Worm (Caenorhabditis elegans) whole organism, late embryonic: ENCODE results near the gene dcap-1.

Source experiments
- C08G9.2 ChIP-seq: sonication (generic microtip); optimal IDR thresholded peaks from 2 replicates; lab custom pipeline; 2016; ENCODE audit warnings: mild to moderate bottlenecking, missing genetic modification characterization, moderate library complexity, missing compliant biosample characterization
- K02D7.2 ChIP-seq: sonication (generic microtip); optimal IDR thresholded peaks from 2 replicates; lab custom pipeline; 2017; ENCODE audit warnings: mild to moderate bottlenecking, missing genetic modification characterization, missing compliant biosample characterization
- K09A11.1 ChIP-seq: sonication (generic microtip); optimal IDR thresholded peaks from 2 replicates; lab custom pipeline; 2017; ENCODE audit warnings: antibody characterized with exemption, mild to moderate bottlenecking, missing genetic modification characterization, missing compliant biosample characterization; ENCODE audit not compliant: insufficient read depth
- T23F11.4 ChIP-seq: fragments of 200-800 bp; sonication (Bioruptor generic); optimal IDR thresholded peaks from 2 replicates; lab custom pipeline; 2018; ENCODE audit warnings: mild to moderate bottlenecking, missing genetic modification characterization, missing compliant biosample characterization
- Y22D7AL.16 ChIP-seq: sonication (generic microtip); optimal IDR thresholded peaks from 2 replicates; lab custom pipeline; 2016; ENCODE audit warnings: missing genetic modification characterization, missing compliant biosample characterization
- ahr-1 ChIP-seq: sonication (generic microtip); optimal IDR thresholded peaks from 2 replicates; lab custom pipeline; 2016; ENCODE audit warnings: missing genetic modification characterization, missing compliant biosample characterization
- ceh-18 ChIP-seq: sonication (generic microtip); optimal IDR thresholded peaks from 2 replicates; lab custom pipeline; 2016; ENCODE audit warnings: missing genetic modification characterization, missing compliant biosample characterization
- ceh-19 ChIP-seq: fragments of 200-800 bp; sonication (Bioruptor generic); optimal IDR thresholded peaks from 2 replicates; lab custom pipeline; 2018; ENCODE audit warnings: mild to moderate bottlenecking, missing genetic modification characterization, missing compliant biosample characterization
- ceh-2 ChIP-seq: sonication (generic microtip); optimal IDR thresholded peaks from 2 replicates; lab custom pipeline; 2016; ENCODE audit warnings: missing genotype, missing genetic modification characterization, missing compliant biosample characterization
- ceh-24 ChIP-seq: sonication (generic microtip); optimal IDR thresholded peaks from 2 replicates; lab custom pipeline; 2016; ENCODE audit warnings: mild to moderate bottlenecking, missing genetic modification characterization, missing compliant biosample characterization
- ceh-31 ChIP-seq: sonication (generic microtip); optimal IDR thresholded peaks from 2 replicates; lab custom pipeline; 2016; ENCODE audit warnings: missing genetic modification characterization, missing compliant biosample characterization
- ceh-9 ChIP-seq: sonication (generic microtip); optimal IDR thresholded peaks from 2 replicates; lab custom pipeline; 2016; ENCODE audit warnings: mild to moderate bottlenecking, missing genetic modification characterization, inconsistent platforms, missing compliant biosample characterization
- che-1 ChIP-seq: sonication (generic microtip); optimal IDR thresholded peaks from 2 replicates; lab custom pipeline; 2016; ENCODE audit warnings: mild to moderate bottlenecking, missing genetic modification characterization, missing compliant biosample characterization
- dve-1 ChIP-seq: sonication (generic microtip); optimal IDR thresholded peaks from 2 replicates; lab custom pipeline; 2017; ENCODE audit warnings: antibody characterized with exemption, mild to moderate bottlenecking, missing genetic modification characterization, missing compliant biosample characterization
- ets-4 ChIP-seq: sonication (generic microtip); optimal IDR thresholded peaks from 2 replicates; lab custom pipeline; 2016; ENCODE audit warnings: missing genetic modification characterization, missing compliant biosample characterization
- eyg-1 ChIP-seq: sonication (generic microtip); optimal IDR thresholded peaks from 2 replicates; lab custom pipeline; 2016; ENCODE audit warnings: missing genotype, missing genetic modification characterization, missing compliant biosample characterization
- fax-1 ChIP-seq: sonication (generic microtip); optimal IDR thresholded peaks from 2 replicates; lab custom pipeline; 2016; ENCODE audit warnings: missing genotype, missing genetic modification characterization, missing compliant biosample characterization
- fkh-10 ChIP-seq: fragments of 150-350 bp; optimal IDR thresholded peaks from 2 replicates; lab custom pipeline; 2014; ENCODE audit warnings: missing biosample characterization, missing genetic modification reagents, missing genetic modification characterization
- fkh-6 ChIP-seq: sonication (generic microtip); optimal IDR thresholded peaks from 2 replicates; lab custom pipeline; 2016; ENCODE audit warnings: missing genetic modification characterization, missing compliant biosample characterization
- gmeb-2 ChIP-seq: sonication (generic microtip); optimal IDR thresholded peaks from 2 replicates; lab custom pipeline; 2016; ENCODE audit warnings: missing genetic modification characterization, inconsistent platforms, missing compliant biosample characterization
- hlh-6 ChIP-seq: sonication (generic microtip); optimal IDR thresholded peaks from 2 replicates; lab custom pipeline; 2016; ENCODE audit warnings: missing genotype, missing genetic modification characterization, missing compliant biosample characterization
- hlh-8 ChIP-seq: sonication (generic microtip); optimal IDR thresholded peaks from 2 replicates; lab custom pipeline; 2016; ENCODE audit warnings: missing genotype, missing genetic modification characterization, missing compliant biosample characterization
- lim-6 ChIP-seq: sonication (generic microtip); optimal IDR thresholded peaks from 2 replicates; lab custom pipeline; 2016; ENCODE audit warnings: missing genetic modification characterization, missing compliant biosample characterization
- lin-11 ChIP-seq: fragments of 200-800 bp; sonication (Bioruptor generic); optimal IDR thresholded peaks from 2 replicates; lab custom pipeline; 2018; ENCODE audit warnings: mild to moderate bottlenecking, missing genetic modification characterization, missing compliant biosample characterization
- mec-3 ChIP-seq: sonication (generic microtip); optimal IDR thresholded peaks from 2 replicates; lab custom pipeline; 2016; ENCODE audit warnings: borderline replicate concordance, missing genetic modification characterization, missing compliant biosample characterization
- nhr-11 ChIP-seq: fragments of 150-350 bp; optimal IDR thresholded peaks from 2 replicates; lab custom pipeline; 2014; ENCODE audit warnings: missing biosample characterization, missing genetic modification characterization
- odd-2 ChIP-seq: sonication (generic microtip); optimal IDR thresholded peaks from 2 replicates; lab custom pipeline; 2017; ENCODE audit warnings: antibody characterized with exemption, mild to moderate bottlenecking, missing genetic modification characterization, missing compliant biosample characterization
- pat-9 ChIP-seq: fragments of 200-800 bp; sonication (Bioruptor generic); optimal IDR thresholded peaks from 2 replicates; lab custom pipeline; 2018; ENCODE audit warnings: mild to moderate bottlenecking, missing genetic modification characterization, moderate library complexity, missing compliant biosample characterization
- pax-1 ChIP-seq: fragments of 150-350 bp; optimal IDR thresholded peaks from 2 replicates; lab custom pipeline; 2014; ENCODE audit warnings: missing biosample characterization, missing genetic modification characterization
- ref-2 ChIP-seq: sonication (generic microtip); optimal IDR thresholded peaks from 2 replicates; lab custom pipeline; 2016; ENCODE audit warnings: missing genetic modification characterization, missing compliant biosample characterization
- rnt-1 ChIP-seq: sonication (generic microtip); optimal IDR thresholded peaks from 2 replicates; lab custom pipeline; 2016; ENCODE audit warnings: missing genetic modification characterization, missing compliant biosample characterization
- sdc-2 ChIP-seq: sonication (generic microtip); optimal IDR thresholded peaks from 2 replicates; lab custom pipeline; 2016; ENCODE audit warnings: missing genotype, missing genetic modification characterization, missing compliant biosample characterization
- tbx-2 ChIP-seq: sonication (generic microtip); optimal IDR thresholded peaks from 2 replicates; lab custom pipeline; 2016; ENCODE audit warnings: missing genetic modification characterization, missing compliant biosample characterization
- tbx-7 ChIP-seq: sonication (generic microtip); optimal IDR thresholded peaks from 2 replicates; lab custom pipeline; 2016; ENCODE audit warnings: missing genotype, missing genetic modification characterization, missing compliant biosample characterization
- ttx-3 ChIP-seq: sonication (generic microtip); optimal IDR thresholded peaks from 2 replicates; lab custom pipeline; 2016; ENCODE audit warnings: missing genetic modification reagents, missing genetic modification characterization, missing compliant biosample characterization
- unc-42 ChIP-seq: sonication (generic microtip); optimal IDR thresholded peaks from 2 replicates; lab custom pipeline; 2016; ENCODE audit warnings: missing genotype, missing genetic modification characterization, missing compliant biosample characterization
- unc-55 ChIP-seq: sonication (generic microtip); optimal IDR thresholded peaks from 2 replicates; lab custom pipeline; 2017; ENCODE audit warnings: missing biosample characterization, missing genetic modification reagents, missing genetic modification characterization
- zip-5 ChIP-seq: sonication (generic microtip); optimal IDR thresholded peaks from 2 replicates; lab custom pipeline; 2016; ENCODE audit warnings: missing genetic modification characterization, missing compliant biosample characterization

dcap-1 gene

ce11 chrIV:1019801-1020200, 34.8 kb downstream of the dcap-1 start:
- TF ChIP-seq mec-3 (no peak), fax-1 (tag; lab: Kevin White, UChicago) (no peak), che-1 (tag; lab: Kevin White, UChicago) (no peak), ahr-1 (tag; lab: Kevin White, UChicago) (no peak), fkh-6 (tag; lab: Kevin White, UChicago) (no peak), ceh-31 (peak; percentile 9), T23F11.4 (GFP tag; lab: Kevin White, UChicago) (no peak), hlh-6 (tag; lab: Kevin White, UChicago) (no peak), K02D7.2 (tag; lab: Kevin White, UChicago) (no peak), ttx-3 (tag; lab: Kevin White, UChicago) (no peak), unc-42 (tag; lab: Kevin White, UChicago) (no peak), ref-2 (peak; percentile 23), lin-11 (tag; lab: Kevin White, UChicago) (no peak), ets-4 (tag; lab: Kevin White, UChicago) (no peak)

DNA sequence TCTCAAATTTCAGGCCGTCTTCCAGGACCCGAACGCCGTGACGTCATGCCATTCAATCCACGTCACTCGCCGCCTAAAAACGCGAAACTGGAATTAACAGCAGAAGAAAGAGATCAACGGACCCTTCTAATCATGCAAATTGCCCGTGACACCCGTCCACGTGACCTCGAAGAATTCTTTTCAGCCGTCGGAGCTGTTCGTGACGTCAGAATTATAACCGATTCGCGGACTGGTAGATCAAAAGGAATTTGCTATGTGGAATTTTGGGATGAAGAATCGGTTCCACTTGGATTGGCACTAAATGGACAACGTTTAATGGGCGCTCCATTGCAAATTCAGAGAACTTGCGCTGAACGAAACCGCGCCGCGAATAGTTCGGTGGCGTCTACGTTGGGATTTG, 39.2 kb downstream of the dcap-1 start:
- TF ChIP-seq tbx-2 (tag; lab: Kevin White, UChicago) (no peak), Y22D7AL.16 (no peak), lim-6 (tag; lab: Kevin White, UChicago) (no peak), odd-2 (tag; lab: Kevin White, UChicago) (no peak), rnt-1 (tag; lab: Kevin White, UChicago) (no peak), ref-2 (no peak), gmeb-2 (no peak), ceh-19 (GFP tag; lab: Kevin White, UChicago) (no peak), ceh-31 (no peak), ceh-2 (tag; lab: Kevin White, UChicago) (no peak), ceh-18 (no peak), mec-3 (no peak), ttx-3 (tag; lab: Kevin White, UChicago) (no peak), C08G9.2 (tag; lab: Kevin White, UChicago) (no peak), zip-5 (tag; lab: Kevin White, UChicago) (no peak)

ce11 chrIV:1013233-1013798, 41.3 kb downstream of the dcap-1 start:
- TF ChIP-seq T23F11.4 (GFP tag; lab: Kevin White, UChicago) (no peak), tbx-7 (tag; lab: Kevin White, UChicago) (no peak), hlh-8 (tag; lab: Kevin White, UChicago) (no peak), pax-1 (tag; lab: Kevin White, UChicago) (no peak), tbx-2 (tag; lab: Kevin White, UChicago) (no peak), ets-4 (tag; lab: Kevin White, UChicago) (no peak), K09A11.1 (tag; lab: Kevin White, UChicago) (no peak), sdc-2 (tag; lab: Kevin White, UChicago) (no peak), ceh-9 (tag; lab: Kevin White, UChicago) (no peak), eyg-1 (tag; lab: Kevin White, UChicago) (no peak), nhr-11 (tag; lab: Kevin White, UChicago) (no peak), K02D7.2 (tag; lab: Kevin White, UChicago) (no peak), fkh-10 (GFP tag; lab: Kevin White, UChicago) (no peak), dve-1 (tag; lab: Kevin White, UChicago) (no peak), ceh-24 (tag; lab: Kevin White, UChicago) (no peak), pat-9 (tag; lab: Kevin White, UChicago) (no peak), unc-55 (GFP tag; lab: Kevin White, UChicago) (no peak)
